Worm (Caenorhabditis elegans) whole organism, L4/young adult: ENCODE results near the gene Y57G11C.48.

Source experiments
- W03F9.2 ChIP-seq: fragments of 150-350 bp; optimal IDR thresholded peaks from 2 replicates; lab custom pipeline; 2014; ENCODE audit warnings: missing biosample characterization, missing genetic modification characterization
- dao-5 ChIP-seq: sonication (generic microtip); optimal IDR thresholded peaks from 2 replicates; lab custom pipeline; 2016; ENCODE audit warnings: missing genotype, missing genetic modification characterization, moderate library complexity, missing compliant biosample characterization
- him-1 ChIP-seq: sonication (generic microtip); optimal IDR thresholded peaks from 2 replicates; lab custom pipeline; 2016; ENCODE audit warnings: missing genotype, missing genetic modification reagents, missing genetic modification characterization, missing compliant biosample characterization

Y57G11C.48 gene

DNA sequence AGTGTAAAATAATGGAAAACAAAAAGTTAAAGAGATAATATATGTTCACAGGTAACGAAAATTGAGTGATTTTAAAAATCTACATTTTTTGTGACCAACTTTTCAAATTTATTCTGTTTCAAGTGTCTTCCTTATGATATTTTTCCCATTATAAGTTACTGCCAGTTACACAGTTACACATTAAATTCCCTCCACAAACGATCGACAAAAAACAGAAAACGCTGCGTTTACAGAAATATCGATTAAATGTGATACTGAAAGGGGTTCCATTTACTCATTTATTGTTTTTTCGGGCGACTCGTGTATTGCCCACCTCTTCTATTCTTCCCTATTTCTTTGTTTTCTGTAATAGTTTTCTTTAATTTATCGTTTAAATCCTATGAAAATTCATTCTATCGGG, 7.1 kb downstream of the Y57G11C.48 start, which contains the start of gene Y57G11C.1144:
Gene Y57G11C.1144, plus strand, starts transcription at position 301 of the 400 bp plus-strand sequence.
- TF ChIP-seq W03F9.2 (tag; lab: Kevin White, UChicago) = no peak
- no peak for TF ChIP-seq dao-5
- TF ChIP-seq him-1 = no peak

DNA sequence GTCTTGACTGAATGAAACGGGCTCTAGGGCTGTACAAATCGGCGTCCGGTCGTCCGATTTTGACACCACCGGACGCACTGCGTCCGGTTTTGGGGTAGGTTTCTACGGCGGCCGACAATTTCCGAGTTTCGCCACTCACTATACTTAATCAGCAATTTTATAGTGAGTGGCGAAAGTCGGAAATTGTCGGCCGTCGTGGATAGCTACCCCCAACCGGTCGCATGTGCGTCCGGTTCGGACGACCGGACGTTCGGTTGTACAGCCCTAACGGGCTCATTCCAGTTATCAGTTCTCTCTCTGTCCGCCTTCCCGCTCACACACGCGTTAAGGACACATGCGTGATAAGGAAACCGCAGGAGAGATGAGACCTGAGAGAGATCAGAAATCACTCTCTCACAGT, 11.5 kb downstream of the Y57G11C.48 start, which contains the start of gene Y57G11C.1131:
Gene Y57G11C.1131, plus strand, starts transcription at position 333 of the 400 bp plus-strand sequence.
- TF ChIP-seq him-1 (no peak), W03F9.2 (tag; lab: Kevin White, UChicago) (no peak), dao-5 (no peak)

DNA sequence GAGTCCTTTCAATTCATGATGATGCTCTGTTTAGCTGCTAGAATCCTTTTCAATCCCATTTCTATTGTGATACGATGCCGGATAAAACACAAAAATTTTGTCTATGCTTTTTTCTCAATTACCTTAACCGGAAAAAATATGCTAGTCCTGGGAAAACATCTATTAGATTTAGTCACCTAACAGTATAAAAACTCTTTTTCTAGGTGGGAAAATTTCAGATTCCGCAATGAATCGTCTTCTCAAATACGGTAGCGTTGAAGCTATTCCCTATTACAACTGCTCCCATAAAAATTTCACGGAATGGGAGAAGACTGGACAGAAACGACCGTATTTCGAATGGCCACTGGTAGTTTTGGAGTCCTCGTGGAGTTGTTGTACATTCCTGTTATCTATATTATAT, 14.7 kb downstream of the Y57G11C.48 start, which contains the start of gene Y57G11C.28:
Gene Y57G11C.28, plus strand, starts transcription at position 301 of the 400 bp plus-strand sequence.
- TF ChIP-seq him-1 (no peak), dao-5 (no peak), W03F9.2 (tag; lab: Kevin White, UChicago) (no peak)

DNA sequence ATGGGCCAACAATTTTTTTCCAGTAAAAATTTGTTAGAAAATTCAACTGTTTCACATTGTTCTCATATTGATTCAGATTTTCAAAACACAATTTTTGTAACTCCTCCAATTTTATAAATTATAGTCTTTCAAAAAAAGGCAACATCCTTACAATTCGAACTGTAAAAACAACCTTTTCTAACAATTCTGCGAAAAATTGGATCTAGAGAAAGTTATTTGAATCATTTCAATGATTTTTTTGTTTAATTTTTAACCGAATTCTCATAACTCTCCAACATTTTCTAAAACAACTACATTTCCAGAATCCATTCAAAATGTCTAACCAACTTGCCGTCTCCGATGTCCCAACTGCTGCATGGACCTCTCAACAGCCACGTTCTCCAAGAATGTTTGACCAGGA, 24.8 kb downstream of the Y57G11C.48 start, which contains the start of gene ccch-5:
Gene ccch-5, plus strand, starts transcription at position 301 of the 400 bp plus-strand sequence.
- TF ChIP-seq him-1 = no peak
- TF ChIP-seq dao-5 = no peak

DNA sequence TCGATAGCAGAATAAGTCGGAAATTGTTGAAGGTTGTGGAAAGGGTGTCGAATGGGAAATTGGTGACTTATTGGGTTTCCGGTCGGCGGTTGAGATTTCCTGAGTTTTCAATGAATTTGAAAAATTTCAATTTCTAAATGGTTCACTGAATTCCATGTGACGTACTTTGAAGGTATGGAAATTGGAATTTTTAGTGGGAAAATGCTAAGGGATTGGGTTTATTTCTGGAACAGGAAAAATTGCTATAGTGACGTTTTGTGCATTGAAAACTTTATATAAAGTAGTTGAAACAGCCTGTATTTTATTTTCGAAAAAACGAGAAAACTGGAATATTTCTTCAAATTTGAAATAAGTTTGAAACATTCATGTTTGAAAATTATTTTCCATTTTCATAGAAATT, 34.5 kb downstream of the Y57G11C.48 start, which contains the start of gene pnc-2:
Gene pnc-2, minus strand, starts transcription at position 101 of the 400 bp plus-strand sequence.
- no peak for TF ChIP-seq W03F9.2 (tag; lab: Kevin White, UChicago)
- no peak for TF ChIP-seq dao-5
- no peak for TF ChIP-seq him-1

DNA sequence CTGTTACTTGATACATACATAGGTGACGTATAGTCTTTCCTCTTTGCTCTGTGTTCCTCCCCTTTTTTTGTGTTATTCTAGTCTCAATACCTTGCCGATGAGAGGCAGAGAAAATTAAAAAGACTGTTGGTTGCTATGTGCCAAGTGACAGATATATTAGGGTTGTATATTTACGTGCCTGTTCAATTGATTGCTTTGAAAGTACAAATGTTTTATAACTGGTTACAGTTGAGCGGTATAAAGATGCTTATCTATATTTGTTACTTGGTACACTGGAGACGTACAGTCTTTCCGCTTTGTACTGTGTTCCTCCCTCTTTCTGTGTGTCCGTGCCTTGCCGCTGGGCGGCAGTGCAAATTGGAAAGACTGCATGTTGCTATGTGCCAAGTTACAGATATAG, 40.9 kb downstream of the Y57G11C.48 start:
- no peak for TF ChIP-seq W03F9.2 (tag; lab: Kevin White, UChicago)
- no peak for TF ChIP-seq dao-5

DNA sequence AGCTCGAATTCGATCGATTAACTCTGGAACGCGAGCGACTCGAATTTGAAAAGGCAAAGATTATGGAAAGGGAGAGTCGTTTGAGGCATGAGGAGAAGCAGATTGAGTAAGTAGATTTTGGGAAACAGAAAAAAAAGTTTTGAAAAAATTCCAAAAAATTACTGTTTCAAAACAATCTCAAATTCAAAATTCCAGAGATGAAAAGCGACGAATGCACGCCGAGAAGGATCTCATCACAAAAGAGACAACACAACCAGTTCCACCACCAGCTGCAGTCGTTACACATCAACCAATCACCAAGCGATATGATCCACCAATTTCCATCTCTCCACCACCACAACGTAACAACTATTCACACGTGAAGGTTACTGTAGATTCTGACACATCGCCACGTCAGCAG, 49.8 kb downstream of the Y57G11C.48 start:
- TF ChIP-seq him-1 (no peak), dao-5 (no peak), W03F9.2 (tag; lab: Kevin White, UChicago) (no peak)
